Fruit fly (Drosophila melanogaster) ovary, adult (tissue): Measurements from ENCODE around the gene prd.

Source experiments
- CG17801 ChIP-seq: fragments of 200-800 bp; optimal IDR thresholded peaks from 2 replicates; lab custom pipeline; 2019; ENCODE audit warnings: missing biosample characterization, mild to moderate bottlenecking, missing genetic modification characterization, moderate library complexity; ENCODE audit not compliant: partially characterized antibody

prd gene

DNA sequence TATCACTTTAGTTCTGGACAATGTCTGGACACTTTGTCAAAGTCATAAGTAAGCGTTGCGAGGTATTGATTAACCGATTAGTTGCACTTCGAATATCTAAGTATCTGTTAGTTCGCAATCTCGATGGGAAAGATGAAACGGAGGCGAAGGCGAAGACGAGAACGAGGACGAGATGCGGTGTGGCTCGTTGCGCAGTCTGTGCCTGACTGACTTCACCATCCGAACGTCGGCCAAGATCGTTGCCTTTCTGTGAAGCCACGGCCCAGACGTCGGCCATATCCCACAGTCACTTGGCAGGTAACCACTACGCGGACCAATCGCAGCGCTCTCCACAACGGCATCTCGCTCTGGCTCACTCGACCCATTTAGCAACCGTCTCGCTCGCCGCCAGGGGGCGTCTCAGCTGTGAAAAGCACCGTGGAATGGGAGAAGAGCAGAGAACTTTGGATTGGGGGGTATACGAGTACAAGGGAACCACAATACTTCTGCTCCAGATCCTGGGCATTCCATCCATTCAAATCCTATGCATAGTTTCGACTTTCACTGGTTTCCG is at the start of gene prd:
Gene prd, minus strand, starts transcription at position 209 of the 553 bp plus-strand sequence.
- no peak for TF ChIP-seq CG17801

dm6 chr2L:12134125-12134378 is 48.4 kb upstream of the prd start:
- TF ChIP-seq CG17801 = no peak

- TF ChIP-seq CG17801 = no peak
These were observed 47.9 kb upstream of the prd start, which contains the start of gene rho-6 for dm6 chr2L:12133275-12134124. Gene rho-6, minus strand, starts transcription at chr2L:12133411.

DNA sequence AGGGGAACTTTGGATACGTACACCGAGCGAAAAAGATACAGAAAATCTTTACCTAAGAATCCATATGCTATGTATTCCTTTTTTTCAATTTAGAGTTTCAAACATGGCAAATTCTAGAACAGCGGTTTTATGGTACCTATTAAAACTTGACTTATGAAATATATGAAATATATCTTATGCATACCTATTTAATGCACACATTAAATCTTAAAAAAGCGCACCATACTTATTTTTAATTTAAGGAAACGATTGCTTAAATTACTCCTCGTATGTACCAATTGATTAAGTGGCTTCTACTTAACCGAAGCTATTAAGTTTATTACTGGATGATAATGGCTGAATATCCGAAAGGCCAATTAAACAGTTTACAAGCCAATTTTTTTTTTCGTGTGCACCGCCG is 34.4 kb upstream of the prd start:
- TF ChIP-seq CG17801 = no peak

dm6 chr2L:12115809-12116208 is 30.2 kb upstream of the prd start:
- TF ChIP-seq CG17801 = no peak

DNA sequence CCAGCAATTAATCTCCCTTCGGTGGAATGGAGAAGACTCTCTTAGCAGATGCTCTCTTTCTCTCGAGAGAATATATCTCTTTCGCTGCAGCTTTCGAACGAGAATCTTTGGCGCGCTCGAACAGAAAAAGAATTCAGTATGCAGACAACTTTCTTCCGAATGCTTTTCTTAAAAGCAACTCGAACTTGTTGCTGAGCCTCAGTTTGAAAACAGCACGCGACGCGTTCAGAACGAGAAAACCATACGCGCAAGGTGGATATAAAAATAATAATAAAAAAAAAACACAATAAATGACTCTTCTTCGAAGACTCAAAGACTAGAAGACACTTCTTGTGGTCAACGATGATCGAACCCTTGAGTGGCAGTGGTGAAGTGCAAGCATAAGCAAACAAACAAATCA is 28.5 kb upstream of the prd start, which contains the start of gene CG17211:
Gene CG17211, plus strand, starts transcription at position 202 of the 400 bp plus-strand sequence.
- TF ChIP-seq CG17801 = no peak

DNA sequence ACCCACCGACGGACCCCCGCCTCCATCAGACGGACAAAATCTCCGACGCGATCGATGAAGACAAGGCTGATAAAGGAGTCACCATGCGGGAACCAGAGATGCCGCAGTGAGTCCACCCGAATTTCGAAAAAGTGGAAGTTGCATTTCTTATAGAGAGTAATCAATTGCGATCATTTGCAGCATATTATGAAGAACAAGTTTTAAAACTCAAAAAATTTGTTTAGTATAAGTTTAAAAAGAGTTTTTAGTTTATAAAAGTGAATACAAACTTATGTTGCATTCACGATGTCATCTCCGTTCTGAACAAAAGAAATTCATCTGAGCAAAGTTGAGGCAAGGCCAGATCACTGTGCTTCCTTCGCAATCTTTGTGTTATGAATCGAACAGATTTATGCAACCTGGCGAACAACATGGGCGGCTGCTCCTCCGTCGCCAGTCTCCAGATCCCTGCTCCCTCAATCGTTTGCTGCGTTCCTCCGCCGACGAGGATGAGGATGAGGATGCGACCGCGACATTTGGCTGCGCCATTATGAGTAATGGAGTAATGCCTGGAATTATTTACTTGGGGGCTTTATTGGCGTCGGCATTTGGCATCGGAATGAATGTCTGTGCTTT is 27.4 kb upstream of the prd start:
- no peak for TF ChIP-seq CG17801

DNA sequence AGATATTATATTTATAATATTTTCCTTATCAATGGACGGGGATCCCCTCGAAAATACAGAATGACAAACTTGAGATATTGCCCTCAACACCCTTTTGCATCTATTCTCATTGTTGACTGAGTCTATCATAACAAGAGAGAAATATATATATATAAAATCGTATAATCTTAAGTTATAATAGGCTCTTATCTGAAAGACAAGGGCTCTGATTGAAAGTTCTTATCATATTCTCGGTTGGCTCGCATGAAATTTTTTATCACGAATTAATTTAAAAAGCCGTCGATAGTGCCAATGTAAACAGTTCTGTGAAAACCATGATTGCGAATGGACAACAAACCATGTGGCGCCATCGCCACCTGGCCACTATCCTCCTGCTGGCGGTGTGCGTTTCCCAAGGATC is 25.2 kb upstream of the prd start, which contains the start of gene Phae2:
Gene Phae2, plus strand, starts transcription at position 301 of the 400 bp plus-strand sequence.
- TF ChIP-seq CG17801 = no peak

- TF ChIP-seq CG17801 = peak; percentile 63
These were observed 23.3 kb upstream of the prd start, which contains the start of the genes Rab6 and Phae1 for dm6 chr2L:12108779-12109564. Gene Rab6, minus strand, starts transcription at chr2L:12109116. Gene Phae1, plus strand, starts transcription at chr2L:12109417.

- TF ChIP-seq CG17801 = no peak
These were observed 21.5 kb upstream of the prd start for dm6 chr2L:12107087-12107486.

DNA sequence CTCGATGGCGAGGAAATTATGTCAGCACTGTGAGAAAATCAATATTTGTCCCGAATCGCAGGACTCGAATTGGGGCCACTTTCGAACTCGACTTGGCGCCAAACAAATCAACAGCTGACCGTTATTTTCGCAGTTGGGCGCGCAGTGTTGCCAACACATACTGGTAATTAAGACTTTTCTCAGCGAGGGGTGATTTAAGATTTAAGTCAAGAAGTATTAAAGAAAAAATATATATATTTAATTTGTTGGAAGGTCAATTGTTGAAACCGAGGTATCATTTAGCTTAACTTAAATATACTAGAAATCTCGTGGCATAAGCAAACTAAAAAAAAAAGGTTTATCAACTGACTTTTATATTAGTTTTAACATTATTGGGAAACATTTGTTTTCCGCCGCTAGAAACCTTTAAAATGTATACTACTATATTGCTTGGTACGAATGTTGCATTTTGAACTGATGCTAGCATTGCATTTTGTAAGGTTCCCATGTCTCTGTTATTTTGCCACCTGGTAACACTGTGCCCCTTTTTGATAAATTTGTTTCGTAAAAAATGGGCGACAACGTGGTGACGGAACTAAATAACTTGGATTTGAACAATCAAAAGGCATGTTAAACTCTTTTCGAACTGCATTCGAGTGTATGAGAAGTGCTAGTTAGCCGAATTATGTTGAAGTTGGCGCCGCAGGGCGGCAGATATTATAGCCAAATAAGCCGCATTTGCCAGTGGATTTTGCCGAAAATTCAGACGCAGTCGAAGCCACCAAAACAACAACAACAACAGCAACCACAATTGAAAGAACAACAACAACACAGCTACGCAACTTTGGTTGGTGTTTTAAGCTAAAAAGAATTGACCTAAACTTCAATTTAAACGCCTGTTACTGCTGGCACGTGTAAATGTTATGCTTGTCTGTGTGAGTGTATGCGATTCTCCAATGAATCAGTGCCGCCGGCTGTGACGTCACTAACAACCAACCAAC is 17.9 kb upstream of the prd start, which contains the start of the genes Patsas and ThrRS:
Gene Patsas, minus strand, starts transcription at position 55 of the 980 bp plus-strand sequence.
Gene ThrRS, plus strand, starts transcription at position 521 of the 980 bp plus-strand sequence.
- TF ChIP-seq CG17801 = peak; percentile 44

DNA sequence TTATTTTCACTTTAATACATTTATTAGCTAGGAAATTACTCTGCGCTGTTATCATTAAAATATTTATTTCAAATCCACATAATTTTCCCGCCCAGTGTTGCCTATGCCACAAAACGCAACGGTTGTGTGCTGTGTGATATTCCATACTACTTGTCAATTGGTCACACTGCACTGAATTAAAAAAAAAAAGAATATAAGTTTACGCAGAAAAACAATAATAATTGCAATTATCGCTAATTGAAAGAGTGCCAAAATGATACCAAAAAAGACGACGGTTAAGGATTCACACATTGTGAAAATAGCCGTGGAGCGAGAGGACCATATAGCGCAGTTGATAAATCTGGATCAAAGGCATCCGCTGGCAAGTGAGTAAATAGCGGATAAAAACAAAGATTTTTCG is 12.1 kb upstream of the prd start, which contains the start of gene Ced-12:
Gene Ced-12, plus strand, starts transcription at position 141 of the 400 bp plus-strand sequence.
- TF ChIP-seq CG17801 = no peak

dm6 chr2L:12096396-12096813 is 10.8 kb upstream of the prd start, which contains the start of the genes CG6712 and Mt2:
Gene CG6712, minus strand, starts transcription at chr2L:12096511.
Gene Mt2, plus strand, starts transcription at chr2L:12096525.
- TF ChIP-seq CG17801 = no peak

DNA sequence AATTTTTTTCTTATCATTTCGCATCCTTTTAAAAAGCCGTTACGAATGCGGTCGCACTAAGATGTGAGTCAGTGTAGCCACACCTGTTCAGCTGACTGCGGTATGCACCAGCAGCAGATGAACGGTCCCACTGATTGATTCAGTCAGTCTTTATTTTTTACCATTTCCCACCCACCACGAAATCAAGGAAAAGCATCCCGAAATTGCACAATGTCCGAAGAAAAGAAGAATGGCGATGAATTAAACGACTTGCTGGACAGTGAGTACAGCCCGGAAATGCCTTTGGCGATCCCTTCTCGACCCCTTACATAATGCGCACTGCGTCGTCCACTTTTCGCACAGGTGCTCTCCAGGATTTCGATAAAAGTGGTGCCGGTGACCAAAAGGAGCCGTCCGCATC is 8.0 kb upstream of the prd start:
- TF ChIP-seq CG17801 = no peak

DNA sequence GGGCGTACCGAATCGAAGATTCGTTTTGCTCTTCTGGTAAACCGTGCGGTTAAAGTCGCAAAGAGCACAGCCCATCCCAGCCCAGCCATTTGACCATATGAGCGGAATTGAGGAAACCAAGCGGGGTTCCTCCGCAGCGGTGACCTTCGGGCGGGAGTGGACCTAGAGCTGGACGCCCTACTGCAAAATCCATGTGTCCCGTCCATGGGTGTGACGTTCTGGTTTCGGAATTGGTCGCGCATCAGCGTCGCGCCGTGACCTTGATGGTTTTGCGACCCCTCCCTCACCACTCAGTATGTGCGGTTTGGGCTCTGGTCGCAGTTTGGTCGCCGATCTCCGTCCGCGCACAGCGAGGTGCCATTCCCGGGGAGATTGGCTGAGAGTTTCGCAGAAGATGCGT is 7.1 kb upstream of the prd start:
- TF ChIP-seq CG17801 = no peak
